Worm (Caenorhabditis elegans) whole organism, L4/young adult: ENCODE data around the gene F57A8.1.

Experiments
- W03F9.2 ChIP-seq: fragments of 150-350 bp; optimal IDR thresholded peaks from 2 replicates; lab custom pipeline; 2014; ENCODE audit warnings: missing biosample characterization, missing genetic modification characterization
- dao-5 ChIP-seq: sonication (generic microtip); optimal IDR thresholded peaks from 2 replicates; lab custom pipeline; 2016; ENCODE audit warnings: missing genotype, missing genetic modification characterization, moderate library complexity, missing compliant biosample characterization
- him-1 ChIP-seq: sonication (generic microtip); optimal IDR thresholded peaks from 2 replicates; lab custom pipeline; 2016; ENCODE audit warnings: missing genotype, missing genetic modification reagents, missing genetic modification characterization, missing compliant biosample characterization

The F57A8.1 gene

ce11 chrV:10051855-10052254, 14.7 kb downstream of the F57A8.1 start, which contains the start of gene str-118:
Gene str-118, plus strand, starts transcription at chrV:10052155.
- TF ChIP-seq him-1 (tag; lab: Kevin White, UChicago) = no peak
- TF ChIP-seq W03F9.2 (tag; lab: Kevin White, UChicago) = no peak
- TF ChIP-seq dao-5 = no peak

DNA sequence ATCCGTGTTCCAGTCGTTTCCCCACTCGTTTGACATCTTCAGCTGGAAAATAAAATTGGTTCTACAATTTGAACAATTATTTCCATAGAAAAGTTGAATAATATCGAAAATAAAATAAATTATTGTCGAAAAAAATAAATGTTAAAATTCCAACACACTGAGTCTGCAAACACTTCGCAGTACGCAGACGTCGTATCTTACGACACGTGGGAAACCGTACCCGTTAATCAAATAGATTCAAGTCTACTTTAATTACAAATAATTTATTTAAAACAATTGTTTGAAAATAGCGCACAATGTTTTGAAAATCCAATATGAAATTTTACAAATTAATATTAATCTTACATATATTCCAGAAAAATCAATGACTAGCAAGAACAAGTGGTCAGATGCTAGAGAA, 17.7 kb downstream of the F57A8.1 start, which contains the start of gene yif-1:
TSS of gene yif-1 (minus strand) at position 42 of the 400 bp plus-strand sequence.
- TF ChIP-seq W03F9.2 (tag; lab: Kevin White, UChicago) (no peak), him-1 (tag; lab: Kevin White, UChicago) (no peak), dao-5 (no peak)

DNA sequence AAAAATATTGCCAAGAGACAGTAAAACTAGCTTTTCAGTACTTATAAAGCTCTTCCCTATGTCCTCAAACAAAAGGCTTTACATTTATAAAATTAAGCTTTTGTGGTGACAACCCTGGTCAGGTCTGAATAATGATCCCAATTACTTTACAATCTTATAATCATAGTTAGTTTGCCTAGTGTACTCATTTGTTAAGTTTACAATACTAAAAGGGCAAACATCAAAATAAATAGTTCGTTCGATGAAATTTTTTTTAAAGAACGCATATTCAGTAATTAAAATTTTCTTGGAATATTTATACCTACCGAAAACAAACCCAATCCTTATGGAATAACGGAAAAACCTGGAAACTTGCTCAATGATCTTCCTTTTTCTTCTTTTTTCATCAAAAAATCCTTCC, 21.6 kb downstream of the F57A8.1 start:
- TF ChIP-seq dao-5 (no peak), him-1 (tag; lab: Kevin White, UChicago) (no peak), W03F9.2 (tag; lab: Kevin White, UChicago) (no peak)

DNA sequence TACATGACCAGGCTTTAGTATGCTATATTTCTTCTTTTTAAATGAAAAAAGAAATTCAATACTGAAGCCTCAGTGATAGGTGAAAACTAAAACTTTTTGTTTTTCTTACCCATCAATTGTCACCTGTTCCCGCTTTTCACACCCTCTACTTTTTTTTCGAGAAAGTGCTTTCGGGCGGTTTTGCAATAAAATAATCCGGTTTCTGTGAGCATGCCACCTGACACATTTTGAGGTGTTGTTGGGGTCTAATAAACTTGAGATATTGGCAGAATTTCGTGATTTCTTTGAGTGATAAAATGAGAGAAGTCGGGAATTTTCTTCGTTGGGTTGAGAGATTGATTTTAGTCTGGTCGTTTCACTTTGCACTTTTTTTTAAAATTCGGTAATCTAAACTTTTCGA, 22.9 kb downstream of the F57A8.1 start:
- no peak for TF ChIP-seq W03F9.2 (tag; lab: Kevin White, UChicago)
- no peak for TF ChIP-seq dao-5
- TF ChIP-seq him-1 (tag; lab: Kevin White, UChicago) = no peak

DNA sequence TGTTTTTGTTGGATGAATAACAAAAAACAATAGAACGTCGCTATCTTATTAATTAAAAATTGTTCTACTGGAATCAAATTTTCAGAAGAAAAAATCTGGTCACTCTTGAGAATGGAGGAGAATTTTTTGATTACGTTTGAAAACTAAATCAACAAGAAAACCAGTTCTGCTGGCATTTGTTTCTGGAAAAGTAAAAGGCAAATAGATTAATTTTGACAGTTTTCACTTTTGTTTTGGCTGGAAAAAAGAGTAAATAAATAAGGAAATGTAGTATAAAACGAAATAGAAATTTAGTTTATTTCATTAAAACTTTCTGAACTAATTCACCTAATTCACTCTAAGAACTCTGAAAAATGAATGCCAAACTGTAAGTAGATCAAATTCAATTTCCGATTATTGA, 27.1 kb downstream of the F57A8.1 start, which contains the start of gene fipr-13:
TSS of gene fipr-13 (plus strand) at position 301 of the 400 bp plus-strand sequence.
- TF ChIP-seq W03F9.2 (tag; lab: Kevin White, UChicago) (no peak), him-1 (tag; lab: Kevin White, UChicago) (no peak), dao-5 (no peak)

- TF ChIP-seq him-1 (tag; lab: Kevin White, UChicago) = no peak
- no peak for TF ChIP-seq W03F9.2 (tag; lab: Kevin White, UChicago)
- TF ChIP-seq dao-5 = no peak
Observed at ce11 chrV:10065679-10066078, 28.5 kb downstream of the F57A8.1 start.

- TF ChIP-seq him-1 (tag; lab: Kevin White, UChicago) (no peak), W03F9.2 (tag; lab: Kevin White, UChicago) (no peak), dao-5 (no peak)
Observed at ce11 chrV:10066769-10067168, 29.6 kb downstream of the F57A8.1 start, which contains the start of gene npr-39. Gene npr-39, plus strand, starts transcription at chrV:10067069.

DNA sequence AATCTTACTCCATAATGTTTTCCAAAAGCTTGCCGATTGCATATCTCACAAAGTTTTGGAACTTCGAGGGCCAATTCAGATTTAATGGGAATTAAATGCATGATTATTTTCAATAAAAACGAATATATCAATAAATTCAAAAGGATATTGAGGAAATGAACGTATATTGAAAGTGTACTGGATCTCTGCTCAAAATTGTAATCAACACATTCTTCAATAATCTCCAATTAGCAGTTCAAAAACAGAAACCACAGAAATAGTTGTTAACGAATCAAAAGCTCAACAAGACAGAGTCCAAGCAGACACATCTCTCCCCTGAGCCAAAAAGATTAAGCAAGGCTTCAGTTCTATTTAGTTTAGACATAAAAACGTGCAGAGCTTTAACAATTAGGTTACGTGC, 33.4 kb downstream of the F57A8.1 start, which contains the start of gene nhr-192:
TSS of gene nhr-192 (minus strand) at position 101 of the 400 bp plus-strand sequence.
- no peak for TF ChIP-seq him-1 (tag; lab: Kevin White, UChicago)
- TF ChIP-seq W03F9.2 (tag; lab: Kevin White, UChicago) = no peak
- TF ChIP-seq dao-5 = no peak

ce11 chrV:10072721-10073120, 35.6 kb downstream of the F57A8.1 start:
- TF ChIP-seq him-1 (tag; lab: Kevin White, UChicago) (no peak), W03F9.2 (tag; lab: Kevin White, UChicago) (no peak), dao-5 (no peak)

DNA sequence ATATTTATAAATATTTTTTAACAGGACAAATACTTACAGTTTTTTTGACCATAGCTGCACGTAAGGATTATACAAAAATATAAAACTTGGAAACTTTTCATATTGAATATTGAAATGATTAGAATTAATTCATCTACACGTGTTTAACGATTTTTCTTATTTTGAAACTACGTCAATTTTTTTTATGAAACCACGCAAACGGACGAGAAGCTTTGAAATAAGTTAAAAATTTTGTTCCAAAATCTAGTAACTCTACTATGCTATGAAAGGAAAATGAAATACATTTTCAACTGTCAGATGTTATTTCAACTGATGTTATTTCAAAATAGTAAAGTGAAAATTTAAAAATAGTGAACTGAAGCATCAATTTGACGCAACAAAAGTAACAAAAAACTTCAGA, 36.7 kb downstream of the F57A8.1 start, which contains the start of gene F57A8.6:
TSS of gene F57A8.6 (minus strand) at position 101 of the 400 bp plus-strand sequence.
- no peak for TF ChIP-seq W03F9.2 (tag; lab: Kevin White, UChicago)
- TF ChIP-seq him-1 (tag; lab: Kevin White, UChicago) = no peak
- no peak for TF ChIP-seq dao-5

DNA sequence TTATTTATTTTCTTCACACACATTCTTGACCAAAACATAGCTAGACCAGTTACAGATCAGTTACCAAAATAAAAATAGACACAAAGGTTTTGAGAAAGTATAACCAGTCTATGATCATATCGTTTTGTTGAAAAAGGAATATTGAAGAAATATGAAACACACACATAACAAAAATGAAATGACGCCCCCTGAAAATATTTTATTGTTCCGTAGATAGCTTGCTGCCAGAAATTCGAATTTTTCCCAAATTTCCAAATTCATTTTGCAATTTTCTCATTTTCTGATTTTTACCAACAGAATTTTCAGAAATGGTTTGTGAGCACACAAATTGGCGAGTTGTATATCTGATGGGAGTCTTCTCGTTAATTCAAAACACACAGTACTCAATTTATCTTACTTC, 38.3 kb downstream of the F57A8.1 start, which contains the start of gene F57A8.7:
TSS of gene F57A8.7 (plus strand) at position 301 of the 400 bp plus-strand sequence.
- no peak for TF ChIP-seq him-1 (tag; lab: Kevin White, UChicago)
- TF ChIP-seq W03F9.2 (tag; lab: Kevin White, UChicago) = no peak
- no peak for TF ChIP-seq dao-5

DNA sequence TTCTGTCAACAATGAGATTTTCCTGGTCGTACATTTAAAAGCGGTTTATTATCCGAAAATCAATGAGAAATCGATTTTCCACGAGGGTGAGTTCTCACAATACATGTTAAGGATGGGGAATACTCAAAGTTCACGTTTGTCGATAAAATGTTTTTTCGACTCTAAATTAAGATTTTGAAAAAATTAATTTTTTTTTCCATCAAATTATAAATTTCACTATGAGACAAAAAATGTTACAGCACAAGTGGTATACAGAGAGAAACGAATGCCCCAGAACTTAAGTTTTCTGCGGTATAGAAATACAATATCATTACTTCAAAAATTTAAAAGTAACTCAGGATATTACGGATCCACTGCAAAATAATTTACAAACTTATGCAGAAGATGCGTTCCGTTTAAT, 41.1 kb downstream of the F57A8.1 start, which contains the start of gene R04B5.1:
TSS of gene R04B5.1 (minus strand) at position 101 of the 400 bp plus-strand sequence.
- TF ChIP-seq W03F9.2 (tag; lab: Kevin White, UChicago) (no peak), him-1 (tag; lab: Kevin White, UChicago) (no peak), dao-5 (no peak)

ce11 chrV:10080905-10081304, 43.8 kb downstream of the F57A8.1 start:
- no peak for TF ChIP-seq dao-5
- no peak for TF ChIP-seq W03F9.2 (tag; lab: Kevin White, UChicago)
- no peak for TF ChIP-seq him-1 (tag; lab: Kevin White, UChicago)

- TF ChIP-seq W03F9.2 (tag; lab: Kevin White, UChicago) (no peak), dao-5 (no peak), him-1 (tag; lab: Kevin White, UChicago) (no peak)
Observed at ce11 chrV:10081636-10082035, 44.5 kb downstream of the F57A8.1 start, which contains the start of gene nhr-205. Gene nhr-205, minus strand, starts transcription at chrV:10081776.
